Worm (Caenorhabditis elegans) whole organism, L4/young adult: ENCODE measurements around the gene emb-1.

Experiments
- W03F9.2 ChIP-seq: fragments of 150-350 bp; optimal IDR thresholded peaks from 2 replicates; lab custom pipeline; 2014; ENCODE audit warnings: missing biosample characterization, missing genetic modification characterization
- dao-5 ChIP-seq: sonication (generic microtip); optimal IDR thresholded peaks from 2 replicates; lab custom pipeline; 2016; ENCODE audit warnings: missing genotype, missing genetic modification characterization, moderate library complexity, missing compliant biosample characterization

- TF ChIP-seq W03F9.2, result no peak
- no peak for TF ChIP-seq dao-5 (tag; lab: Kevin White, UChicago)
Observed at ce11 chrIII:5134506-5134905, 38.7 kb upstream of the emb-1 start.
